Worm (Caenorhabditis elegans) whole organism, L4 larva: ENCODE data around the gene atg-4.2.

Source experiments
- F26F4.8 ChIP-seq: fragments of 200-800 bp; sonication (Bioruptor generic); conservative IDR thresholded peaks from 2 replicates; pipeline ENCODE4 v1.3.6; 2022; ENCODE audit warnings: missing genetic modification characterization, missing compliant biosample characterization
- F37D6.2 ChIP-seq: sonication (generic microtip); optimal IDR thresholded peaks from 2 replicates; lab custom pipeline; 2016; ENCODE audit warnings: mild to moderate bottlenecking, missing genetic modification characterization, missing compliant biosample characterization
- T20F7.1 ChIP-seq: fragments of 200-800 bp; sonication (Bioruptor generic); optimal IDR thresholded peaks from 2 replicates; lab custom pipeline; 2018; ENCODE audit warnings: mild to moderate bottlenecking, missing genetic modification characterization, missing compliant biosample characterization
- T26A8.4 ChIP-seq: fragments of 200-800 bp; sonication (Bioruptor generic); IDR thresholded peaks from 2 replicates; pipeline ENCODE4 v1.3.6; 2022; ENCODE audit warnings: missing genetic modification characterization, missing compliant biosample characterization
- Y105C5A.15 ChIP-seq: fragments of 200-800 bp; sonication (Bioruptor generic); IDR thresholded peaks from 2 replicates; pipeline ENCODE4 v1.3.6; 2022; ENCODE audit warnings: missing genetic modification characterization, missing compliant biosample characterization
- Y5F2A.4 ChIP-seq: fragments of 200-800 bp; sonication (Bioruptor generic); optimal IDR thresholded peaks from 2 replicates; lab custom pipeline; 2018; ENCODE audit warnings: mild to moderate bottlenecking, missing genetic modification characterization, missing compliant biosample characterization
- ceh-20 ChIP-seq: fragments of 200-800 bp; sonication (Bioruptor generic); IDR thresholded peaks from 2 replicates; pipeline ENCODE4 v1.3.6; 2022; ENCODE audit warnings: missing genetic modification reagents, missing genetic modification characterization, missing compliant biosample characterization
- ceh-32 ChIP-seq: sonication (generic microtip); optimal IDR thresholded peaks from 2 replicates; lab custom pipeline; 2016; ENCODE audit warnings: mild to moderate bottlenecking, missing genetic modification characterization, missing compliant biosample characterization; ENCODE audit not compliant: poor library complexity
- ceh-44 ChIP-seq: fragments of 200-800 bp; sonication (Bioruptor generic); IDR thresholded peaks from 2 replicates; pipeline ENCODE4 v1.3.6; 2022; ENCODE audit warnings: missing genetic modification reagents, missing genetic modification characterization, missing compliant biosample characterization
- ceh-62 ChIP-seq: sonication (generic microtip); optimal IDR thresholded peaks from 2 replicates; lab custom pipeline; 2017; ENCODE audit warnings: missing biosample characterization, missing genetic modification characterization
- ceh-82 ChIP-seq: sonication (generic microtip); optimal IDR thresholded peaks from 2 replicates; lab custom pipeline; 2017; ENCODE audit warnings: missing biosample characterization, missing genetic modification characterization
- daf-12 ChIP-seq: fragments of 150-350 bp; optimal IDR thresholded peaks from 2 replicates; lab custom pipeline; 2014; ENCODE audit warnings: missing biosample characterization, missing genetic modification reagents, missing genetic modification characterization
- daf-16 ChIP-seq, 3 experiments: sonication (generic microtip); optimal IDR thresholded peaks; 2 replicates each; lab custom pipeline; 2016 to 2017; ENCODE audit warnings: missing genetic modification characterization in 3 of 3, missing genetic modification reagents in 3 of 3, mild to moderate bottlenecking in 2 of 3, missing compliant biosample characterization in 2 of 3, missing biosample characterization in 1 of 3, moderate library complexity in 1 of 3
- daf-19 ChIP-seq: fragments of 200-800 bp; sonication (Bioruptor generic); conservative IDR thresholded peaks from 2 replicates; pipeline ENCODE4 v1.3.6; 2022; ENCODE audit warnings: missing genetic modification characterization, missing compliant biosample characterization
- daf-8 ChIP-seq: fragments of 200-800 bp; sonication (Bioruptor generic); IDR thresholded peaks from 2 replicates; pipeline ENCODE4 v1.3.6; 2022; ENCODE audit warnings: missing genetic modification characterization, missing compliant biosample characterization
- dmd-6 ChIP-seq: fragments of 200-800 bp; sonication (Bioruptor generic); IDR thresholded peaks from 2 replicates; pipeline ENCODE4 v1.3.6; 2022; ENCODE audit warnings: missing genetic modification reagents, missing genetic modification characterization, missing compliant biosample characterization
- dmd-8 ChIP-seq: fragments of 200-800 bp; sonication (Bioruptor generic); IDR thresholded peaks from 2 replicates; pipeline ENCODE4 v1.3.6; 2022; ENCODE audit warnings: missing genetic modification characterization, missing compliant biosample characterization
- dve-1 ChIP-seq: sonication (generic microtip); optimal IDR thresholded peaks from 2 replicates; lab custom pipeline; 2017; ENCODE audit warnings: antibody characterized with exemption, mild to moderate bottlenecking, missing genetic modification characterization, missing compliant biosample characterization; ENCODE audit not compliant: insufficient read depth
- egl-27 ChIP-seq: sonication (generic microtip); optimal IDR thresholded peaks from 3 replicates; lab custom pipeline; 2017; ENCODE audit warnings: missing biosample characterization, missing genetic modification reagents, missing genetic modification characterization
- egl-43 ChIP-seq: fragments of 200-800 bp; sonication (Bioruptor generic); IDR thresholded peaks from 2 replicates; pipeline ENCODE4 v1.3.6; 2022; ENCODE audit warnings: missing genetic modification reagents, missing genetic modification characterization, missing compliant biosample characterization
- fos-1 ChIP-seq: fragments of 150-350 bp; optimal IDR thresholded peaks from 2 replicates; lab custom pipeline; 2014; ENCODE audit warnings: missing biosample characterization, missing genetic modification characterization
- hlh-11 ChIP-seq: fragments of 200-800 bp; sonication (Bioruptor generic); optimal IDR thresholded peaks from 2 replicates; lab custom pipeline; 2018; ENCODE audit warnings: mild to moderate bottlenecking, missing genetic modification characterization, missing compliant biosample characterization
- hlh-30 ChIP-seq: sonication (generic microtip); optimal IDR thresholded peaks from 2 replicates; lab custom pipeline; 2017; ENCODE audit warnings: antibody characterized with exemption, mild to moderate bottlenecking, missing genetic modification characterization, missing compliant biosample characterization; ENCODE audit not compliant: insufficient read depth
- hmg-1.1 ChIP-seq: fragments of 200-800 bp; sonication (Bioruptor generic); IDR thresholded peaks from 2 replicates; pipeline ENCODE4 v1.3.6; 2022; ENCODE audit warnings: missing genetic modification reagents, missing genetic modification characterization, missing compliant biosample characterization
- lin-13 ChIP-seq: fragments of 150-350 bp; optimal IDR thresholded peaks from 2 replicates; lab custom pipeline; 2014; ENCODE audit warnings: missing biosample characterization, missing genetic modification reagents, missing genetic modification characterization
- lin-15B ChIP-seq: fragments of 150-350 bp; sonication (generic microtip); optimal IDR thresholded peaks from 3 replicates; lab custom pipeline; 2014; ENCODE audit warnings: missing biosample characterization, missing genetic modification characterization
- lin-29 ChIP-seq: fragments of 200-800 bp; sonication (Bioruptor generic); IDR thresholded peaks from 2 replicates; pipeline ENCODE4 v1.3.6; 2022; ENCODE audit warnings: missing genetic modification reagents, missing genetic modification characterization, missing compliant biosample characterization
- lin-39 ChIP-seq: fragments of 150-350 bp; optimal IDR thresholded peaks from 2 replicates; lab custom pipeline; 2014; ENCODE audit warnings: missing biosample characterization, missing genetic modification reagents, missing genetic modification characterization
- mdt-29 ChIP-seq: fragments of 200-800 bp; sonication (Bioruptor generic); IDR thresholded peaks from 2 replicates; pipeline ENCODE4 v1.3.6; 2022; ENCODE audit warnings: missing genetic modification reagents, missing genetic modification characterization, missing compliant biosample characterization
- mes-2 ChIP-seq: sonication (generic microtip); optimal IDR thresholded peaks from 2 replicates; lab custom pipeline; 2016; ENCODE audit warnings: missing genotype, mild to moderate bottlenecking, missing genetic modification characterization, missing compliant biosample characterization; ENCODE audit not compliant: poor library complexity, severe bottlenecking
- mxl-3 ChIP-seq: fragments of 200-800 bp; sonication (Bioruptor generic); optimal IDR thresholded peaks from 2 replicates; lab custom pipeline; 2018; ENCODE audit warnings: mild to moderate bottlenecking, missing genetic modification characterization, missing compliant biosample characterization
- nhr-11 ChIP-seq: fragments of 150-350 bp; optimal IDR thresholded peaks from 2 replicates; lab custom pipeline; 2014; ENCODE audit warnings: missing biosample characterization, missing genetic modification characterization
- nhr-111 ChIP-seq: fragments of 200-800 bp; sonication (Bioruptor generic); optimal IDR thresholded peaks from 2 replicates; lab custom pipeline; 2018; ENCODE audit warnings: mild to moderate bottlenecking, missing genetic modification characterization, missing compliant biosample characterization
- nhr-28 ChIP-seq: fragments of 150-350 bp; optimal IDR thresholded peaks from 2 replicates; lab custom pipeline; 2014; ENCODE audit warnings: missing biosample characterization, missing genetic modification characterization
- nhr-6 ChIP-seq: fragments of 150-350 bp; optimal IDR thresholded peaks from 2 replicates; lab custom pipeline; 2014; ENCODE audit warnings: missing biosample characterization, missing genetic modification characterization
- nhr-76 ChIP-seq: fragments of 150-350 bp; optimal IDR thresholded peaks from 2 replicates; lab custom pipeline; 2014; ENCODE audit warnings: missing biosample characterization, missing genetic modification characterization
- pha-4 ChIP-seq, 2 experiments: fragments of 150-350 bp in 1 of 2; fragments of 200-800 bp in 1 of 2; sonication (Bioruptor generic) in 1 of 2; IDR thresholded peaks in 1 of 2; optimal IDR thresholded peaks in 1 of 2; 2 replicates each; pipeline versions ENCODE4 v1.3.6 to Lab custom; 2014 to 2022; ENCODE audit warnings: missing genetic modification characterization in 2 of 2, missing genetic modification reagents in 2 of 2, missing biosample characterization in 1 of 2, missing compliant biosample characterization in 1 of 2
- php-3 ChIP-seq: fragments of 200-800 bp; sonication (Bioruptor generic); IDR thresholded peaks from 2 replicates; pipeline ENCODE4 v1.3.6; 2022; ENCODE audit warnings: missing genetic modification reagents, missing genetic modification characterization, missing compliant biosample characterization
- rbr-2 ChIP-seq: sonication (generic microtip); optimal IDR thresholded peaks from 2 replicates; lab custom pipeline; 2016; ENCODE audit warnings: missing genotype, missing genetic modification characterization, missing compliant biosample characterization
- saeg-2 ChIP-seq: fragments of 200-800 bp; sonication (Bioruptor generic); IDR thresholded peaks from 2 replicates; pipeline ENCODE4 v1.3.6; 2022; ENCODE audit warnings: missing genetic modification reagents, missing genetic modification characterization, missing compliant biosample characterization
- sdz-12 ChIP-seq: fragments of 200-800 bp; sonication (Bioruptor generic); optimal IDR thresholded peaks from 2 replicates; lab custom pipeline; 2018; ENCODE audit warnings: mild to moderate bottlenecking, missing genetic modification characterization, missing compliant biosample characterization
- set-16 ChIP-seq: fragments of 200-800 bp; sonication (Bioruptor generic); IDR thresholded peaks from 2 replicates; pipeline ENCODE4 v1.3.6; 2022; ENCODE audit warnings: missing genetic modification reagents, missing genetic modification characterization, missing compliant biosample characterization
- skn-1 ChIP-seq: fragments of 150-350 bp; optimal IDR thresholded peaks from 2 replicates; lab custom pipeline; 2014; ENCODE audit warnings: missing biosample characterization, missing genetic modification characterization
- snpc-4 ChIP-seq: fragments of 150-350 bp; optimal IDR thresholded peaks from 2 replicates; lab custom pipeline; 2014; ENCODE audit warnings: missing biosample characterization, missing genetic modification characterization
- spr-3 ChIP-seq: fragments of 200-800 bp; sonication (Bioruptor generic); optimal IDR thresholded peaks from 2 replicates; lab custom pipeline; 2018; ENCODE audit warnings: mild to moderate bottlenecking, missing genetic modification characterization, missing compliant biosample characterization
- zfp-2 ChIP-seq: sonication (generic microtip); optimal IDR thresholded peaks from 2 replicates; lab custom pipeline; 2016; ENCODE audit warnings: mild to moderate bottlenecking, missing genetic modification characterization, missing compliant biosample characterization
- zfp-3 ChIP-seq: fragments of 200-800 bp; sonication (Bioruptor generic); conservative IDR thresholded peaks from 2 replicates; pipeline ENCODE4 v1.3.6; 2022; ENCODE audit warnings: missing genetic modification reagents, missing genetic modification characterization, missing compliant biosample characterization
- ztf-11 ChIP-seq: fragments of 150-350 bp; optimal IDR thresholded peaks from 2 replicates; lab custom pipeline; 2014; ENCODE audit warnings: missing biosample characterization, missing genetic modification characterization

The atg-4.2 gene

ce11 chrIV:11635437-11636408 lies 32.1 kb upstream of the atg-4.2 start, which contains the start of gene mars-1 (continued):
- no peak for TF ChIP-seq pha-4 (GFP tag; IDR thresholded peaks at IDR 0.05; lab: Robert Waterston, UW)
- TF ChIP-seq pha-4 (tag; optimal IDR thresholded peaks at IDR 0.05; lab: Kevin White, UChicago), result no peak
- peak; percentile 45 for TF ChIP-seq dve-1 (tag; lab: Kevin White, UChicago)
- TF ChIP-seq daf-8, result no peak
- TF ChIP-seq ceh-44 (GFP tag; lab: Robert Waterston, UW), result 0 out of 2 replicates have a peak, but pooled peaks have one; percentile 33
- no peak for TF ChIP-seq dmd-8 (GFP tag; lab: Robert Waterston, UW)
- TF ChIP-seq mxl-3 (GFP tag; lab: Kevin White, UChicago), result peak; percentile 52
- 0 out of 2 replicates have a peak, but pooled peaks have one; percentile 14 for TF ChIP-seq hmg-1.1
- peak; percentile 81 for TF ChIP-seq T20F7.1 (GFP tag; lab: Kevin White, UChicago)
- no peak for TF ChIP-seq nhr-111 (GFP tag; lab: Kevin White, UChicago)
- TF ChIP-seq dmd-6, result 0 out of 2 replicates have a peak, but pooled peaks have one; percentile 20
- TF ChIP-seq lin-29, result no peak
- no peak for TF ChIP-seq T26A8.4 (GFP tag; lab: Robert Waterston, UW)
- peak; percentile 62 for TF ChIP-seq rbr-2 (tag; lab: Kevin White, UChicago)
- TF ChIP-seq daf-16 (GFP tag; optimal IDR thresholded peaks at IDR 0.05; lab: Kevin White, UChicago), result peak in 1 of 2 experiments; percentile 50
- peak; percentile 55 for TF ChIP-seq daf-16 (tag; optimal IDR thresholded peaks at IDR 0.05; lab: Kevin White, UChicago)
- TF ChIP-seq hlh-30, result peak; percentile 64
- TF ChIP-seq saeg-2 (GFP tag; lab: Robert Waterston, UW), result no peak
- TF ChIP-seq ceh-20 (GFP tag; lab: Robert Waterston, UW), result no peak
- no peak for TF ChIP-seq egl-43
- peak; percentile 64 for TF ChIP-seq hlh-11 (tag; lab: Kevin White, UChicago)
- TF ChIP-seq lin-39 (tag; lab: Kevin White, UChicago), result no peak
- peak; percentile 41 for TF ChIP-seq nhr-28 (tag; lab: Kevin White, UChicago)
- TF ChIP-seq zfp-2 (tag; lab: Kevin White, UChicago), result no peak
- TF ChIP-seq daf-19 (GFP tag; lab: Robert Waterston, UW), result no peak
- no peak for TF ChIP-seq ceh-32 (tag; lab: Kevin White, UChicago)
- TF ChIP-seq ztf-11 (tag; lab: Kevin White, UChicago), result no peak
- peak; percentile 33 for TF ChIP-seq F37D6.2 (tag; lab: Kevin White, UChicago)
- TF ChIP-seq ceh-62 (tag; lab: Kevin White, UChicago), result no peak
- TF ChIP-seq lin-13 (GFP tag; lab: Kevin White, UChicago), result peak; percentile 64
- no peak for TF ChIP-seq ceh-82
- TF ChIP-seq set-16, result no peak
- no peak for TF ChIP-seq sdz-12
- TF ChIP-seq Y105C5A.15, result no peak
- TF ChIP-seq nhr-11, result peak; percentile 66
- TF ChIP-seq zfp-3 (GFP tag; lab: Robert Waterston, UW), result no peak
- TF ChIP-seq snpc-4 (tag; lab: Kevin White, UChicago), result no peak
- no peak for TF ChIP-seq fos-1 (tag; lab: Kevin White, UChicago)
- TF ChIP-seq F26F4.8 (GFP tag; lab: Robert Waterston, UW), result no peak
- TF ChIP-seq Y5F2A.4 (GFP tag; lab: Kevin White, UChicago), result no peak
- no peak for TF ChIP-seq lin-15B
- TF ChIP-seq nhr-6 (tag; lab: Kevin White, UChicago), result no peak
- TF ChIP-seq spr-3 (GFP tag; lab: Kevin White, UChicago), result no peak
- TF ChIP-seq mes-2, result peak; percentile 82
- no peak for TF ChIP-seq php-3 (GFP tag; lab: Robert Waterston, UW)
- TF ChIP-seq egl-27 (tag; lab: Kevin White, UChicago), result no peak
- TF ChIP-seq skn-1, result no peak
- TF ChIP-seq mdt-29 (GFP tag; lab: Robert Waterston, UW), result no peak
- no peak for TF ChIP-seq nhr-76 (tag; lab: Kevin White, UChicago)
- TF ChIP-seq daf-12 (tag; lab: Kevin White, UChicago), result no peak
